Worm (Caenorhabditis elegans) whole organism, L1 larva: Measurements from ENCODE around the gene D1014.13.

Experiments
- Y116A8C.19 ChIP-seq: sonication (generic microtip); optimal IDR thresholded peaks from 2 replicates; lab custom pipeline; 2016; ENCODE audit warnings: missing compliant biosample characterization, missing genetic modification characterization, borderline replicate concordance
- aha-1 ChIP-seq: fragments of 150-350 bp; optimal IDR thresholded peaks from 2 replicates; lab custom pipeline; 2014; ENCODE audit warnings: missing biosample characterization, missing genetic modification characterization
- alr-1 ChIP-seq: fragments of 200-800 bp; sonication (Bioruptor generic); optimal IDR thresholded peaks from 2 replicates; lab custom pipeline; 2018; ENCODE audit warnings: borderline replicate concordance, mild to moderate bottlenecking, missing genetic modification characterization, missing compliant biosample characterization
- hpl-2 ChIP-seq: fragments of 150-350 bp; optimal IDR thresholded peaks from 2 replicates; lab custom pipeline; 2014; ENCODE audit warnings: missing biosample characterization, missing genetic modification reagents, missing genetic modification characterization
- jun-1 ChIP-seq: fragments of 150-350 bp; optimal IDR thresholded peaks from 2 replicates; lab custom pipeline; 2014; ENCODE audit warnings: missing biosample characterization, missing genetic modification reagents, missing genetic modification characterization
- lin-35 ChIP-seq, 2 experiments: fragments of 150-350 bp; optimal IDR thresholded peaks; 2 replicates each; lab custom pipeline; 2014; ENCODE audit warnings: missing biosample characterization in 2 of 2, missing genetic modification characterization in 2 of 2, missing genetic modification reagents in 2 of 2
- lin-39 ChIP-seq: fragments of 150-350 bp; optimal IDR thresholded peaks from 2 replicates; lab custom pipeline; 2014; ENCODE audit warnings: missing biosample characterization, missing genetic modification reagents, missing genetic modification characterization
- mef-2 ChIP-seq: fragments of 150-350 bp; optimal IDR thresholded peaks from 2 replicates; lab custom pipeline; 2014; ENCODE audit warnings: missing biosample characterization, missing genetic modification characterization
- nhr-12 ChIP-seq: sonication (generic microtip); optimal IDR thresholded peaks from 2 replicates; lab custom pipeline; 2017; ENCODE audit warnings: missing biosample characterization, missing genetic modification characterization
- nhr-237 ChIP-seq: fragments of 150-350 bp; optimal IDR thresholded peaks from 2 replicates; lab custom pipeline; 2014; ENCODE audit warnings: missing biosample characterization, missing genetic modification characterization
- rnt-1 ChIP-seq: sonication (generic microtip); optimal IDR thresholded peaks from 2 replicates; lab custom pipeline; 2016; ENCODE audit warnings: mild to moderate bottlenecking, missing genetic modification characterization, moderate library complexity, missing compliant biosample characterization
- unc-62 ChIP-seq: fragments of 150-350 bp; optimal IDR thresholded peaks from 2 replicates; lab custom pipeline; 2014; ENCODE audit warnings: missing biosample characterization, missing genetic modification reagents, missing genetic modification characterization
- unc-86 ChIP-seq: sonication (generic microtip); optimal IDR thresholded peaks from 2 replicates; lab custom pipeline; 2016; ENCODE audit warnings: missing genetic modification characterization, missing compliant biosample characterization

ce11 chrV:8169150-8169549 lies 23.7 kb downstream of the D1014.13 start:
- no peak for TF ChIP-seq unc-62 (GFP tag; lab: Kevin White, UChicago)
- no peak for TF ChIP-seq lin-39 (tag; lab: Kevin White, UChicago)
- TF ChIP-seq nhr-237, result no peak
- no peak for TF ChIP-seq aha-1 (tag; lab: Kevin White, UChicago)
- TF ChIP-seq jun-1 (tag; lab: Kevin White, UChicago), result no peak
- TF ChIP-seq Y116A8C.19 (tag; lab: Kevin White, UChicago), result no peak
- TF ChIP-seq hpl-2 (GFP tag; lab: Kevin White, UChicago), result no peak
- peak; percentile 63 for TF ChIP-seq unc-86 (tag; lab: Kevin White, UChicago)
- TF ChIP-seq lin-35 (GFP tag; optimal IDR thresholded peaks at IDR 0.05; lab: Kevin White, UChicago), result no peak
- TF ChIP-seq alr-1 (tag; lab: Kevin White, UChicago), result no peak
- no peak for TF ChIP-seq rnt-1
- TF ChIP-seq nhr-12 (tag; lab: Kevin White, UChicago), result no peak
- TF ChIP-seq mef-2 (tag; lab: Kevin White, UChicago), result no peak
